Fruit fly (Drosophila melanogaster): Measurements from ENCODE around the gene Ir76a.
A peak's percentile ranks its signal among the peaks of the same experiment; 100 is the strongest.
"Not testable (repeated sequence)": the region's sequence is repeated elsewhere in the genome, so short reads cannot be mapped to it uniquely, and the experiment has no call there.

The Ir76a gene

DNA sequence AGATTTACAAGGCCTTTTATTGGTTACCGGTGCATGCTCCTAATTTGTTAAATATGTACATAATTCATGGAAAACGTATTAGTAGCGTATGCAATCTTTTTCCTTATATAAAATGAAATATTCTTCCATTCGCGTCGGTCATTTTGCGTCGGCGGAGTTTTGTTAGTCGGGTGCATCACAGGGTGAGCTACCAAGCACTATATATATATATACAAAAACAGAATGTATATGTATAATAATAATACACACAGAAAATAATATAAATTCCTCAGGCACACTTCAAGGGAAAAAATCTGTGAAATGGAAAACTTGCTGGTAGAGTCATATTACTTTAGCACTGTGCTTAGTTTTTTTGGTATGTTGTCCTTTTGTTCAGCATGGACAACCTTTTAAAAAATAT, at the start of gene Ir76a:
Gene Ir76a, plus strand, starts transcription at position 301 of the 400 bp plus-strand sequence.
- TF ChIP-seq tna (GFP tag; IDR thresholded peaks at IDR 0.05; ENCODE audit: partially characterized antibody) (no peak), MTF-1 (GFP tag; optimal IDR thresholded peaks at IDR 0.05; ENCODE audit: borderline replicate concordance) (no peak), CG10654 (GFP tag; optimal IDR thresholded peaks at IDR 0.05) (no peak), CG4707 (GFP tag; optimal IDR thresholded peaks at IDR 0.05) (no peak), CG9215 (GFP tag; IDR thresholded peaks at IDR 0.05) (no peak), Dek (tag; optimal IDR thresholded peaks at IDR 0.05) (no peak), CG17612 (GFP tag; IDR thresholded peaks at IDR 0.05) (no peak), CG2678 (tag; optimal IDR thresholded peaks at IDR 0.05) (no peak), Vsx1 (GFP tag; optimal IDR thresholded peaks at IDR 0.05) (no peak)

- not testable (repeated sequence) for TF ChIP-seq CG17568 (GFP tag; optimal IDR thresholded peaks at IDR 0.05); PHDP (tag; optimal IDR thresholded peaks at IDR 0.05); Dfd (GFP tag; optimal IDR thresholded peaks at IDR 0.05)
Observed at dm6 chr3L:19749644-19750043, 49.4 kb upstream of the Ir76a start, which contains the start of gene CG42638. CG42638 (minus strand) TSS chr3L:19749744.

DNA sequence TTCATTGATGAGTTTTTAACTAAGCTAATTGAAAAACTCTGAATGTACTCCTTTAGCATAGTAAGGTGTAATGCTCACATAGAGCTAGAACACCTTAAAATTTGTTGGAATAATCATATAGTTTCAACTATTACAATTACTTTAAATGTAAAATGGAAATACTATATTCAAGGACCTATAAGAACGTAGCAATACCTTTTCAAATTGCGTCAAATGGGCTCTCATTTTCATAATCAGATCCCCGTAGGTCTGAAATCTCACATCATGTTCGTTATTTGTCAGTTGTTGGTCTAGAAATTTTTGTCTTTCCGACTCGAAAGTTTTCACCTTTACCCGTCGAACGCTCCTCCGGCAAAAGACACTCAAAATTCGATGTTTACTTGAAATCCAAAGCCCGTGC, 39.0 kb upstream of the Ir76a start, which contains the start of gene Vtld:
Gene Vtld, plus strand, starts transcription at position 301 of the 400 bp plus-strand sequence.
- TF ChIP-seq Hr51 (GFP tag; optimal IDR thresholded peaks at IDR 0.05); slou (GFP tag; optimal IDR thresholded peaks at IDR 0.05); esg (GFP tag; conservative IDR thresholded peaks at IDR 0.05): not testable (repeated sequence)

- TF ChIP-seq vfl (GFP tag; optimal IDR thresholded peaks at IDR 0.05), result no peak
- no peak for TF ChIP-seq Opbp (GFP tag; IDR thresholded peaks at IDR 0.05; ENCODE audit: partially characterized antibody)
- no peak for TF ChIP-seq ewg (GFP tag; optimal IDR thresholded peaks at IDR 0.05)
- TF ChIP-seq Ets65A (GFP tag), result no peak
- peak; percentile 93 for TF ChIP-seq exex (tag; optimal IDR thresholded peaks at IDR 0.05)
- TF ChIP-seq cg (GFP tag; optimal IDR thresholded peaks at IDR 0.05), result no peak
- TF ChIP-seq br (optimal IDR thresholded peaks at IDR 0.05), result no peak
- TF ChIP-seq otp (GFP tag; IDR thresholded peaks at IDR 0.05), result no peak
- TF ChIP-seq Hr51 (GFP tag; optimal IDR thresholded peaks at IDR 0.05), result no peak
- TF ChIP-seq CG17568 (GFP tag; optimal IDR thresholded peaks at IDR 0.05), result no peak
- TF ChIP-seq CG8478 (optimal IDR thresholded peaks at IDR 0.05), result no peak
- 0 out of 4 replicates have a peak, but pooled peaks have one; percentile 31 for TF ChIP-seq chinmo (GFP tag; IDR thresholded peaks at IDR 0.05; ENCODE audit: partially characterized antibody)
- TF ChIP-seq Sox102F (GFP tag; optimal IDR thresholded peaks at IDR 0.05), result no peak
- no peak for TF ChIP-seq en (GFP tag; optimal IDR thresholded peaks at IDR 0.05)
- TF ChIP-seq Xrp1 (GFP tag; IDR thresholded peaks at IDR 0.05), result no peak
- TF ChIP-seq lab (GFP tag; optimal IDR thresholded peaks at IDR 0.05), result peak; percentile 78
- no peak for TF ChIP-seq bowl (GFP tag; IDR thresholded peaks at IDR 0.05)
- peak; percentile 34 for TF ChIP-seq CG34376 (GFP tag; optimal IDR thresholded peaks at IDR 0.05)
- TF ChIP-seq Bteb2 (GFP tag; optimal IDR thresholded peaks at IDR 0.05), result no peak
- TF ChIP-seq CG12299 (tag; optimal IDR thresholded peaks at IDR 0.05), result no peak
- TF ChIP-seq CG11504 (tag; optimal IDR thresholded peaks at IDR 0.05), result no peak
- peak; percentile 13 for TF ChIP-seq CG9437 (GFP tag; optimal IDR thresholded peaks at IDR 0.05)
- TF ChIP-seq NC2α (GFP tag; optimal IDR thresholded peaks at IDR 0.05), result no peak
- TF ChIP-seq CG31441 (GFP tag; IDR thresholded peaks at IDR 0.05), result no peak
- TF ChIP-seq CG8290 (GFP tag; optimal IDR thresholded peaks at IDR 0.05), result no peak
- TF ChIP-seq CG8290 (tag; optimal IDR thresholded peaks at IDR 0.05), result no peak
- TF ChIP-seq Adf1 (GFP tag; IDR thresholded peaks at IDR 0.05), result no peak
- peak; percentile 33 for TF ChIP-seq grn (GFP tag; optimal IDR thresholded peaks at IDR 0.05)
- TF ChIP-seq sqz (GFP tag; optimal IDR thresholded peaks at IDR 0.05), result peak; percentile 65
- TF ChIP-seq CG4360 (GFP tag; IDR thresholded peaks at IDR 0.05), result no peak
- 0 out of 3 replicates have a peak, but pooled peaks have one; percentile 18 for TF ChIP-seq CG2199 (GFP tag; IDR thresholded peaks at IDR 0.05)
- no peak for TF ChIP-seq CG13424 (tag; optimal IDR thresholded peaks at IDR 0.05)
Observed at dm6 chr3L:19777279-19777960, 21.7 kb upstream of the Ir76a start.
